Fruit fly (Drosophila melanogaster) S2 (cell line): ENCODE measurements around the gene CG6791.

Experiments used
- CG8478 ChIP-seq: fragments of >200 bp; optimal IDR thresholded peaks from 2 replicates; lab custom pipeline; 2018
- CTCF ChIP-seq, 2 experiments: fragments of >200 bp; optimal IDR thresholded peaks; 2 replicates each; lab custom pipeline; 2018

- TF ChIP-seq CG8478 (lab: Kevin White, UChicago) (no peak), CTCF (optimal IDR thresholded peaks at IDR 0.05; lab: Kevin White, UChicago) (no peak)
These were observed 23.0 kb downstream of the CG6791 start, which contains the start of the genes fabp and sea for dm6 chr3R:11566769-11567570.
